Fruit fly (Drosophila melanogaster) whole organism, embryonic: ENCODE results near the gene cno.

ENCODE experiments used
- Abd-B ChIP-seq: fragments of 200-800 bp; sonication (Bioruptor generic); optimal IDR thresholded peaks from 2 replicates; lab custom pipeline; 2018; ENCODE audit warnings: missing biosample characterization, mild to moderate bottlenecking, missing genetic modification characterization, moderate library complexity
- Antp ChIP-seq: fragments of 200-800 bp; sonication (Bioruptor generic); optimal IDR thresholded peaks from 3 replicates; lab custom pipeline; 2016; ENCODE audit warnings: missing biosample characterization, missing genetic modification characterization
- Bdp1 ChIP-seq: fragments of 200-800 bp; sonication (Bioruptor generic); optimal IDR thresholded peaks from 3 replicates; lab custom pipeline; 2016; ENCODE audit warnings: missing biosample characterization, missing genetic modification characterization
- Blimp-1 ChIP-seq: fragments of 200-800 bp; sonication (Bioruptor generic); optimal IDR thresholded peaks from 3 replicates; lab custom pipeline; 2018; ENCODE audit warnings: missing biosample characterization, missing genetic modification characterization, mild to moderate bottlenecking, moderate library complexity, missing genetic modification reagents
- CG10462 ChIP-seq: fragments of 200-800 bp; sonication (Bioruptor generic); optimal IDR thresholded peaks from 2 replicates; lab custom pipeline; 2016; ENCODE audit warnings: missing biosample characterization, missing genetic modification characterization
- CG10565 ChIP-seq: fragments of 200-800 bp; sonication (Bioruptor generic); optimal IDR thresholded peaks from 3 replicates; lab custom pipeline; 2016; ENCODE audit warnings: missing biosample characterization, mild to moderate bottlenecking, missing genetic modification characterization
- CG11723 ChIP-seq: fragments of 200-800 bp; sonication (Bioruptor generic); optimal IDR thresholded peaks from 2 replicates; lab custom pipeline; 2017; ENCODE audit warnings: missing biosample characterization, mild to moderate bottlenecking, missing genetic modification characterization
- CG12155 ChIP-seq: fragments of 200-800 bp; sonication (Bioruptor generic); optimal IDR thresholded peaks from 3 replicates; lab custom pipeline; 2016; ENCODE audit warnings: missing biosample characterization, missing genetic modification characterization
- CG13894 ChIP-seq: fragments of 200-800 bp; sonication (Bioruptor generic); optimal IDR thresholded peaks from 3 replicates; lab custom pipeline; 2018; ENCODE audit warnings: missing biosample characterization, mild to moderate bottlenecking, missing genetic modification characterization, moderate library complexity
- CG14441 ChIP-seq: fragments of 200-800 bp; sonication (Bioruptor generic); IDR thresholded peaks from 2 replicates; pipeline ENCODE4 v1.3.6; 2022; ENCODE audit warnings: missing biosample characterization, missing genetic modification characterization
- CG15479 ChIP-seq: fragments of 200-800 bp; sonication (Bioruptor generic); optimal IDR thresholded peaks from 3 replicates; lab custom pipeline; 2019; ENCODE audit warnings: missing biosample characterization, mild to moderate bottlenecking, missing genetic modification characterization, moderate library complexity
- CG16815 ChIP-seq: fragments of 200-800 bp; sonication (Bioruptor generic); optimal IDR thresholded peaks from 3 replicates; lab custom pipeline; 2017; ENCODE audit warnings: missing biosample characterization, mild to moderate bottlenecking, missing genetic modification characterization
- CG17359 ChIP-seq: fragments of 200-800 bp; sonication (Bioruptor generic); optimal IDR thresholded peaks from 3 replicates; lab custom pipeline; 2018; ENCODE audit warnings: missing biosample characterization, mild to moderate bottlenecking, missing genetic modification characterization, moderate library complexity
- CG18011 ChIP-seq: fragments of 200-800 bp; sonication (Bioruptor generic); optimal IDR thresholded peaks from 2 replicates; lab custom pipeline; 2017; ENCODE audit warnings: missing biosample characterization, missing genetic modification characterization, mild to moderate bottlenecking, moderate library complexity, missing genotype
- CG18262 ChIP-seq: fragments of 200-800 bp; optimal IDR thresholded peaks from 3 replicates; lab custom pipeline; 2019; ENCODE audit warnings: missing biosample characterization, mild to moderate bottlenecking, missing genetic modification characterization, moderate library complexity
- CG3847 ChIP-seq: fragments of 200-800 bp; sonication (Bioruptor generic); IDR thresholded peaks from 2 replicates; pipeline ENCODE4 v1.3.6; 2022; ENCODE audit warnings: missing biosample characterization, missing genetic modification characterization
- CG4424 ChIP-seq: fragments of 200-800 bp; sonication (Bioruptor generic); optimal IDR thresholded peaks from 3 replicates; lab custom pipeline; 2016; ENCODE audit warnings: missing biosample characterization, missing genetic modification characterization
- CG8478 ChIP-seq: fragments of >200 bp; optimal IDR thresholded peaks from 2 replicates; lab custom pipeline; 2018
- CG8924 ChIP-seq: fragments of 200-800 bp; optimal IDR thresholded peaks from 3 replicates; lab custom pipeline; 2019; ENCODE audit warnings: missing biosample characterization, mild to moderate bottlenecking, missing genetic modification characterization, moderate library complexity
- Dll ChIP-seq: fragments of 200-800 bp; sonication (Bioruptor generic); IDR thresholded peaks from 4 replicates; pipeline ENCODE4 v1.3.6; 2022; ENCODE audit warnings: missing biosample characterization, missing genetic modification characterization; ENCODE audit not compliant: partially characterized antibody
- Doc2 ChIP-seq: fragments of 200-800 bp; sonication (Bioruptor generic); IDR thresholded peaks from 2 replicates; pipeline ENCODE4 v1.3.6; 2022; ENCODE audit warnings: missing biosample characterization, missing genetic modification characterization
- Dp ChIP-seq: fragments of 200-800 bp; sonication (Bioruptor generic); optimal IDR thresholded peaks from 2 replicates; lab custom pipeline; 2018; ENCODE audit warnings: missing biosample characterization, mild to moderate bottlenecking, missing genetic modification characterization, moderate library complexity
- Ets97D ChIP-seq: fragments of 200-800 bp; sonication (Bioruptor generic); optimal IDR thresholded peaks from 3 replicates; lab custom pipeline; 2016; ENCODE audit warnings: missing biosample characterization, missing genetic modification characterization
- GATAe ChIP-seq: fragments of 200-800 bp; sonication (Bioruptor generic); conservative IDR thresholded peaks from 2 replicates; pipeline ENCODE4 v1.3.6; 2022; ENCODE audit warnings: missing biosample characterization, missing genetic modification characterization
- HLH54F ChIP-seq: fragments of 200-800 bp; sonication (Bioruptor generic); optimal IDR thresholded peaks from 3 replicates; lab custom pipeline; 2016; ENCODE audit warnings: missing biosample characterization, missing genetic modification characterization
- Lhr ChIP-seq: fragments of 200-800 bp; sonication (Bioruptor generic); optimal IDR thresholded peaks from 3 replicates; lab custom pipeline; 2017; ENCODE audit warnings: mild to moderate bottlenecking, missing biosample characterization, missing genetic modification reagents, missing genetic modification characterization
- Lim3 ChIP-seq: fragments of 200-800 bp; sonication (Bioruptor generic); IDR thresholded peaks from 2 replicates; pipeline ENCODE4 v1.3.6; 2022; ENCODE audit warnings: missing biosample characterization, missing genetic modification characterization
- MBD-R2 ChIP-seq: fragments of 200-800 bp; sonication (Bioruptor generic); IDR thresholded peaks from 2 replicates; pipeline ENCODE4 v1.3.6; 2022; ENCODE audit warnings: missing biosample characterization, missing genetic modification characterization
- Mad ChIP-seq: fragments of 200-800 bp; sonication (Bioruptor generic); optimal IDR thresholded peaks from 2 replicates; lab custom pipeline; 2016; ENCODE audit warnings: missing biosample characterization, missing genetic modification characterization
- NC2α ChIP-seq: fragments of 200-800 bp; sonication (Bioruptor generic); optimal IDR thresholded peaks from 2 replicates; lab custom pipeline; 2016; ENCODE audit warnings: missing biosample characterization, missing genetic modification characterization
- Optix ChIP-seq: fragments of 200-800 bp; sonication (Bioruptor generic); IDR thresholded peaks from 3 replicates; pipeline ENCODE4 v1.3.6; 2022; ENCODE audit warnings: missing biosample characterization, missing genetic modification characterization
- Trl ChIP-seq, 3 experiments: fragments of >200 bp in 2 of 3; fragments of 200-800 bp in 1 of 3; sonication (Bioruptor generic) in 1 of 3; optimal IDR thresholded peaks; 2 replicates in 1 of 3; 3 replicates in 2 of 3; lab custom pipeline; 2016 to 2017; ENCODE audit warnings: missing biosample characterization in 1 of 3, missing genetic modification characterization in 1 of 3
- al ChIP-seq: fragments of 200-800 bp; sonication (Bioruptor generic); IDR thresholded peaks from 2 replicates; pipeline ENCODE4 v1.3.6; 2022; ENCODE audit warnings: missing biosample characterization, missing genetic modification characterization
- aop ChIP-seq: fragments of 200-800 bp; sonication (Bioruptor generic); IDR thresholded peaks from 2 replicates; pipeline ENCODE4 v1.3.6; 2022; ENCODE audit warnings: missing biosample characterization, missing genetic modification characterization
- chinmo ChIP-seq: fragments of 200-800 bp; sonication (Bioruptor generic); IDR thresholded peaks from 4 replicates; pipeline ENCODE4 v1.3.6; 2022; ENCODE audit warnings: missing biosample characterization, missing genetic modification characterization; ENCODE audit not compliant: partially characterized antibody
- corto ChIP-seq: fragments of 200-800 bp; sonication (Bioruptor generic); optimal IDR thresholded peaks from 2 replicates; lab custom pipeline; 2016; ENCODE audit warnings: missing biosample characterization, mild to moderate bottlenecking, missing genetic modification characterization, moderate library complexity
- crol ChIP-seq: fragments of 200-800 bp; sonication (Bioruptor generic); IDR thresholded peaks from 2 replicates; pipeline ENCODE4 v1.3.6; 2022; ENCODE audit warnings: missing biosample characterization, missing genetic modification characterization
- dimm ChIP-seq: fragments of 200-800 bp; sonication (Bioruptor generic); IDR thresholded peaks from 2 replicates; pipeline ENCODE4 v1.3.6; 2022; ENCODE audit warnings: missing biosample characterization, missing genetic modification characterization
- grau ChIP-seq: fragments of 200-800 bp; optimal IDR thresholded peaks from 3 replicates; lab custom pipeline; 2019; ENCODE audit warnings: missing biosample characterization, mild to moderate bottlenecking, missing genetic modification characterization, moderate library complexity
- gt ChIP-seq: fragments of 200-800 bp; sonication (Bioruptor generic); IDR thresholded peaks from 2 replicates; pipeline ENCODE4 v1.3.6; 2022; ENCODE audit warnings: missing biosample characterization, missing genetic modification characterization
- h ChIP-seq: fragments of >200 bp; optimal IDR thresholded peaks from 2 replicates; lab custom pipeline; 2017
- hb ChIP-seq: fragments of 200-800 bp; sonication (Bioruptor generic); IDR thresholded peaks from 3 replicates; pipeline ENCODE4 v1.3.6; 2022; ENCODE audit warnings: missing biosample characterization, missing genetic modification characterization; ENCODE audit not compliant: partially characterized antibody
- maf-S ChIP-seq: fragments of 200-800 bp; sonication (Bioruptor generic); optimal IDR thresholded peaks from 2 replicates; lab custom pipeline; 2016; ENCODE audit warnings: missing biosample characterization, missing genetic modification characterization
- otp ChIP-seq: fragments of 200-800 bp; sonication (Bioruptor generic); IDR thresholded peaks from 3 replicates; pipeline ENCODE4, ENCODE4 v1.3.6; 2022; ENCODE audit warnings: missing biosample characterization, missing genetic modification characterization
- pan ChIP-seq, 4 experiments: fragments of >200 bp in 3 of 4; fragments of 200-800 bp in 1 of 4; sonication (Bioruptor generic) in 1 of 4; optimal IDR thresholded peaks in 3 of 4; IDR thresholded peaks in 1 of 4; 2 replicates each; pipeline versions ENCODE4 v1.3.6 to Lab custom; 2017 to 2022; ENCODE audit warnings: missing biosample characterization in 2 of 4, missing genetic modification characterization in 2 of 4, mixed read lengths in 1 of 4
- pita ChIP-seq: fragments of 200-800 bp; sonication (Bioruptor generic); optimal IDR thresholded peaks from 2 replicates; lab custom pipeline; 2017; ENCODE audit warnings: missing biosample characterization, mild to moderate bottlenecking, missing genetic modification characterization
- rib ChIP-seq: fragments of 200-800 bp; sonication (Bioruptor generic); IDR thresholded peaks from 2 replicates; pipeline ENCODE4 v1.3.6; 2022; ENCODE audit warnings: missing biosample characterization, missing genetic modification characterization
- schlank ChIP-seq: fragments of 200-800 bp; sonication (Bioruptor generic); optimal IDR thresholded peaks from 2 replicates; lab custom pipeline; 2018; ENCODE audit warnings: missing biosample characterization, mild to moderate bottlenecking, missing genetic modification characterization
- tin ChIP-seq: fragments of 200-800 bp; sonication (Bioruptor generic); optimal IDR thresholded peaks from 3 replicates; lab custom pipeline; 2016; ENCODE audit warnings: missing biosample characterization, missing genetic modification characterization
- trh ChIP-seq: fragments of 200-800 bp; sonication (Bioruptor generic); optimal IDR thresholded peaks from 2 replicates; lab custom pipeline; 2016; ENCODE audit warnings: missing biosample characterization, missing genetic modification characterization
- zen ChIP-seq: fragments of 200-800 bp; sonication (Bioruptor generic); optimal IDR thresholded peaks from 3 replicates; lab custom pipeline; 2018; ENCODE audit warnings: missing biosample characterization, mild to moderate bottlenecking, missing genetic modification characterization, moderate library complexity

cno gene

DNA sequence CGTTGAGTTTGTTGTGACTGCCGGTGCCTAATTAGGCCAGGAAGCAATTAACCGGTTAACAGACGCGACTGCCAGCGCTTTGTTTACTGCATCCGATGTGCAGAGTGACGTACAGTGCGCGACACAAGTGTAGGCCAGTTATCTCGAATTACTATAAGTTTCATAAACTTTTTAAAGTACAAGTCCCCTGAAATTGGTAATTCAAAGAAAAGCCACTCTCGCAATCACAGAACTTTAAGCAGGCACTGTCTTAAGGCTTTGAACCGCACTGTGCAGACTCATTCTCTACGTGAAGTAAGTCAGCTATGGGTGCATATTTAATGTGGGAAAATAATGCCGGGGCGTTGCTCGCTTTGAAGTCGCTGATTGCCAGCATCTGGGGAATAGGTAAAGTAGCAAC lies 7.8 kb downstream of the cno start (continued):
- TF ChIP-seq corto (GFP tag; lab: Kevin White, UChicago): no peak
- no peak for TF ChIP-seq Ets97D (GFP tag; lab: Kevin White, UChicago)
- no peak for TF ChIP-seq maf-S (GFP tag; lab: Kevin White, UChicago)
- TF ChIP-seq pita (GFP tag; lab: Kevin White, UChicago): no peak
- TF ChIP-seq Abd-B (GFP tag; lab: Kevin White, UChicago): no peak
- TF ChIP-seq Mad: no peak
- no peak for TF ChIP-seq HLH54F (GFP tag; lab: Kevin White, UChicago)
- TF ChIP-seq CG10462 (GFP tag; lab: Kevin White, UChicago): no peak
- TF ChIP-seq al (GFP tag; lab: Robert Waterston, UW): no peak
- TF ChIP-seq CG11723 (GFP tag; lab: Kevin White, UChicago): no peak
- TF ChIP-seq hb (GFP tag; lab: Robert Waterston, UW): no peak
- TF ChIP-seq schlank: no peak
- TF ChIP-seq rib (GFP tag; lab: Robert Waterston, UW): no peak
- TF ChIP-seq CG15479 (GFP tag; lab: Kevin White, UChicago): no peak
- no peak for TF ChIP-seq Trl (optimal IDR thresholded peaks at IDR 0.05; lab: Kevin White, UChicago)
- TF ChIP-seq Trl (GFP tag; optimal IDR thresholded peaks at IDR 0.05; lab: Kevin White, UChicago): no peak
- no peak for TF ChIP-seq pan (optimal IDR thresholded peaks at IDR 0.05; lab: Kevin White, UChicago)
- TF ChIP-seq pan (GFP tag; optimal IDR thresholded peaks at IDR 0.05 in 1 of 2, IDR thresholded peaks at IDR 0.05 in 1 of 2): peak in 1 of 2 experiments; percentile 39
- no peak for TF ChIP-seq Lim3 (GFP tag; lab: Robert Waterston, UW)
- no peak for TF ChIP-seq CG13894 (tag; lab: Kevin White, UChicago)
- no peak for TF ChIP-seq Bdp1
- TF ChIP-seq CG14441 (GFP tag; lab: Robert Waterston, UW): peak; percentile 31; the same call in 1 of the 2 replicates
- no peak for TF ChIP-seq chinmo
- TF ChIP-seq CG17359 (tag; lab: Kevin White, UChicago): peak; percentile 66
- no peak for TF ChIP-seq aop
- peak; percentile 49; the same call in 1 of the 3 replicates for TF ChIP-seq otp
- TF ChIP-seq trh (GFP tag; lab: Kevin White, UChicago): no peak
- TF ChIP-seq CG12155 (GFP tag; lab: Kevin White, UChicago): no peak
- TF ChIP-seq MBD-R2: no peak
- peak; percentile 1 for TF ChIP-seq CG4424 (GFP tag; lab: Kevin White, UChicago)
- TF ChIP-seq CG10565 (GFP tag; lab: Kevin White, UChicago): no peak
- TF ChIP-seq CG8478: no peak
- no peak for TF ChIP-seq crol (GFP tag; lab: Robert Waterston, UW)
- TF ChIP-seq GATAe (GFP tag; lab: Robert Waterston, UW): no peak
- peak; percentile 15 for TF ChIP-seq CG8924 (tag; lab: Kevin White, UChicago)
- TF ChIP-seq CG3847: no peak
- TF ChIP-seq NC2α (GFP tag; lab: Kevin White, UChicago): no peak
- no peak for TF ChIP-seq CG16815 (GFP tag; lab: Kevin White, UChicago)
- TF ChIP-seq Optix (GFP tag; lab: Robert Waterston, UW): 0 out of 3 replicates have a peak, but pooled peaks have one; percentile 35
- TF ChIP-seq Lhr (GFP tag; lab: Kevin White, UChicago): peak; percentile 3
- TF ChIP-seq Antp (GFP tag; lab: Kevin White, UChicago): peak; percentile 36
- TF ChIP-seq zen (tag; lab: Kevin White, UChicago): peak; percentile 14
- peak; percentile 60 for TF ChIP-seq CG18262 (tag; lab: Kevin White, UChicago)
- no peak for TF ChIP-seq gt
- no peak for TF ChIP-seq Doc2 (GFP tag; lab: Robert Waterston, UW)
- TF ChIP-seq Dp (GFP tag; lab: Kevin White, UChicago): no peak
- TF ChIP-seq Dll (GFP tag; lab: Robert Waterston, UW): no peak
- 0 out of 2 replicates have a peak, but pooled peaks have one; percentile 25 for TF ChIP-seq dimm (GFP tag; lab: Robert Waterston, UW)
- peak; percentile 42 for TF ChIP-seq tin
- TF ChIP-seq grau: peak; percentile 27
- TF ChIP-seq h (lab: Kevin White, UChicago): no peak
- TF ChIP-seq CG18011 (GFP tag; lab: Kevin White, UChicago): no peak
- peak; percentile 61 for TF ChIP-seq Blimp-1 (GFP tag; lab: Kevin White, UChicago)
